Worm (Caenorhabditis elegans): ENCODE measurements around the gene F54D10.4.

Gene F54D10.4

DNA sequence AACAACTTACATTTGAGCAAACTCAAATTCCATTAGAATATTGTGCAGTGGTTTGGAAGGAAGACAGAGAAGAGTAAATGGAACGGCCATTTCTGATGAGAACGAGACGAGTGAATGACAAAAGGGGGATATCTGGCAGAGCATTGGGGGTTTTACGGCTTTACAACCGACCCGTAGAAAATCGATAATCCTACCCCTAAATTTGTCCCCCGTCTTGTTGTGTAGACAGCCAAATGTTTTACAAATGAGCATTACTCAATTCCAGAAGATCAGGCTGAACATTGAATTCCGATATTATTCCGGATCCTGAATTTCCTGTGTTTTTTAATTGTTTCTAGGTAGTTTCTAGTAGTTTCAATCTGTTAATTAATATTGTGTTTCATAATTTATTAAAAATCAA, 13.5 kb downstream of the F54D10.4 start, which contains the start of gene fbxb-99:
TSS of gene fbxb-99 (minus strand) at position 101 of the 400 bp plus-strand sequence.
- TF ChIP-seq pqm-1 (tag; optimal IDR thresholded peaks at IDR 0.05) = no peak

- no peak for TF ChIP-seq ets-4 (tag; optimal IDR thresholded peaks at IDR 0.05)
- no peak for TF ChIP-seq rnt-1 (tag; optimal IDR thresholded peaks at IDR 0.05)
- no peak for TF ChIP-seq eyg-1 (tag; optimal IDR thresholded peaks at IDR 0.05)
- TF ChIP-seq ceh-18 (tag; optimal IDR thresholded peaks at IDR 0.05) = no peak
- no peak for TF ChIP-seq nhr-232 (tag; optimal IDR thresholded peaks at IDR 0.05)
- TF ChIP-seq C08G9.2 (tag; optimal IDR thresholded peaks at IDR 0.05) = no peak
- TF ChIP-seq ceh-24 (tag; optimal IDR thresholded peaks at IDR 0.05) = no peak
- no peak for TF ChIP-seq ceh-45 (GFP tag; IDR thresholded peaks at IDR 0.05)
- no peak for TF ChIP-seq mec-3 (tag; optimal IDR thresholded peaks at IDR 0.05; ENCODE audit: borderline replicate concordance)
- no peak for TF ChIP-seq zip-5 (tag; optimal IDR thresholded peaks at IDR 0.05)
- TF ChIP-seq F13H6.1 (tag; optimal IDR thresholded peaks at IDR 0.05) = no peak
- TF ChIP-seq elt-4 (tag; optimal IDR thresholded peaks at IDR 0.05) = no peak
- TF ChIP-seq T23F11.4 (GFP tag; optimal IDR thresholded peaks at IDR 0.05) = no peak
- no peak for TF ChIP-seq gmeb-2 (tag; optimal IDR thresholded peaks at IDR 0.05)
- TF ChIP-seq pha-2 (tag; optimal IDR thresholded peaks at IDR 0.05) = no peak
Measured at ce11 chrII:3788356-3788962, 18.4 kb downstream of the F54D10.4 start.

- TF ChIP-seq ztf-16 (tag; optimal IDR thresholded peaks at IDR 0.05) = no peak
- TF ChIP-seq eyg-1 (tag; optimal IDR thresholded peaks at IDR 0.05) = no peak
- TF ChIP-seq lim-6 (tag; optimal IDR thresholded peaks at IDR 0.05) = no peak
- TF ChIP-seq pag-3 (tag; optimal IDR thresholded peaks at IDR 0.05; ENCODE audit: borderline replicate concordance) = no peak
- TF ChIP-seq ceh-45 (GFP tag; IDR thresholded peaks at IDR 0.05) = no peak
- TF ChIP-seq unc-55 (GFP tag; optimal IDR thresholded peaks at IDR 0.05) = no peak
- TF ChIP-seq pros-1 (tag; optimal IDR thresholded peaks at IDR 0.05) = no peak
- TF ChIP-seq T23F11.4 (GFP tag; optimal IDR thresholded peaks at IDR 0.05) = no peak
- no peak for TF ChIP-seq nhr-232 (tag; optimal IDR thresholded peaks at IDR 0.05)
- TF ChIP-seq gmeb-2 (tag; optimal IDR thresholded peaks at IDR 0.05) = no peak
Measured at ce11 chrII:3787151-3787550, 19.7 kb downstream of the F54D10.4 start, which contains the start of gene T24E12.13. Gene T24E12.13, plus strand, starts transcription at chrII:3787451.

DNA sequence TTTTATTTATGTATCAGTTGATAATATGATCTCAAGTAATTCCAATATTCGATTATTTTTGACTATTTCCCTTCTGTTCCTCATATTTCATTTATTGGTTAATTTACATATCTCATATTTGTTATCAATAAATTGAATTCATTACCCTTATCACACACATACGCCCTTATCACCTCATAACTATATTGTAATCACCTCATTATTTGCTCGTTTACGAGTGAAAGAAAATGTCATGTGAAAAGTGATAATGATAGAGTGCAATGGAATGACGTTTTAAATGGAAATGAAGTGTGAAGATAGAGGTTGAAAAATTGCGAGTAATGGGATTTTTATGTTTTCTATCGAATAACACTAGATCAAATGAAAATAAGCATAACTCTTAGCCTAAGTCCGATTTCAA, 20.3 kb downstream of the F54D10.4 start:
- TF ChIP-seq ceh-6 (GFP tag; optimal IDR thresholded peaks at IDR 0.05) (no peak), elt-2 (tag; optimal IDR thresholded peaks at IDR 0.05) (peak; percentile 99), pqm-1 (tag; optimal IDR thresholded peaks at IDR 0.05) (peak; percentile 53)

DNA sequence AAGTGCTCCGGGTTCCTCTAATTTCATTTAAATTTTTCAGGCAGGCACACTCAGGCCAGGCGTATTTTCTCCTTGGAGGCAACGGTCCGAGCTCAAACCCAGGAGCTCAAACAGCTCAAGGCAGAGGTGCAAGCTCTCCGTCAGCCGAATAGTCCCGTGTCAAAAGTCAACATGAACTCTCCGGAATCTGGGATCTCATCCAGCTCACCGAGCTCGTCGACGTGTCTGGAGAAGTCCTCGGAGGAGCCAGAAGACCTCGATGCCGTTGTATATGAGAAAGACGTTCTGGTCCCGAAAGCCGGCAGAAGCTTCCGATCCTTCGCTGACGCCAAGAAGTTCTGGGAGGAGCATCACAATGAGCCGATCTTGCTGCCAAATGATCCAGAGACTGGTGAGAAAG, 21.1 kb downstream of the F54D10.4 start:
- TF ChIP-seq nhr-11 (tag; optimal IDR thresholded peaks at IDR 0.05) = no peak
- no peak for TF ChIP-seq Y22D7AL.16 (tag; optimal IDR thresholded peaks at IDR 0.05)
- no peak for TF ChIP-seq pha-2 (tag; optimal IDR thresholded peaks at IDR 0.05)
- no peak for TF ChIP-seq che-1 (tag; optimal IDR thresholded peaks at IDR 0.05)
- TF ChIP-seq ttx-3 (tag; optimal IDR thresholded peaks at IDR 0.05) = no peak
- no peak for TF ChIP-seq nhr-232 (tag; optimal IDR thresholded peaks at IDR 0.05)
- no peak for TF ChIP-seq hlh-8 (tag; optimal IDR thresholded peaks at IDR 0.05)

DNA sequence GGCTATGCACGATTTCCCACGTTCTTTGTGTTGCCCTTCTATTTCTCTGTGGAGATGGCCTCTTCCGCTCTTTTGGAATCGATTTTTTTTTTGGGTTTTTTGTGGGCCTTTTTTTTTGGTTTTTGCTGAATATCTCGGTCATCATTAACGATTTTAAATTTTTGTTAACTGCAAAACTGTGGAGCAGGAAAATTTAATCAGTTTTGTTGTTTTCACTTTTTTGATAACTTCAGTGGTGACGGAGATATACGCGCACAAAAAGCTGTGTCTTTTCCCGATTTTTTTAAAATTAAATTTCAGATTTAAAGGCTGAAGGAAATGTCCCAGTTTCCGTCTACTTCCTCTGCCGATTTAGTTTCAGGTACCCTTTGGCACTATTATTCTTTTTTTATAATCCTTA, 21.6 kb downstream of the F54D10.4 start, which contains the start of gene T24E12.1:
TSS of gene T24E12.1 (plus strand) at position 301 of the 400 bp plus-strand sequence.
- TF ChIP-seq nfya-1 (tag; optimal IDR thresholded peaks at IDR 0.05) (no peak), ceh-30 (tag; optimal IDR thresholded peaks at IDR 0.05) (no peak), fax-1 (tag; optimal IDR thresholded peaks at IDR 0.05) (no peak), pat-9 (tag; optimal IDR thresholded peaks at IDR 0.05) (no peak), npax-4 (tag; optimal IDR thresholded peaks at IDR 0.05) (no peak), hlh-15 (tag; optimal IDR thresholded peaks at IDR 0.05) (no peak), ahr-1 (tag; optimal IDR thresholded peaks at IDR 0.05) (no peak), ceh-48 (tag; optimal IDR thresholded peaks at IDR 0.05) (no peak), unc-42 (tag; optimal IDR thresholded peaks at IDR 0.05) (no peak), ref-2 (tag; optimal IDR thresholded peaks at IDR 0.05) (no peak), hlh-6 (tag; optimal IDR thresholded peaks at IDR 0.05) (no peak), ets-4 (tag; optimal IDR thresholded peaks at IDR 0.05) (no peak), tbx-7 (tag; optimal IDR thresholded peaks at IDR 0.05) (no peak), unc-55 (GFP tag; optimal IDR thresholded peaks at IDR 0.05) (no peak), elt-2 (tag; optimal IDR thresholded peaks at IDR 0.05) (no peak), pha-2 (tag; optimal IDR thresholded peaks at IDR 0.05) (no peak), ceh-6 (GFP tag; optimal IDR thresholded peaks at IDR 0.05) (no peak)

Data from whole organism, late embryonic.